Worm (Caenorhabditis elegans) whole organism, L4/young adult: ENCODE data around the gene R07B1.13.

Experiments used
- W03F9.2 ChIP-seq: fragments of 150-350 bp; optimal IDR thresholded peaks from 2 replicates; lab custom pipeline; 2014; ENCODE audit warnings: missing biosample characterization, missing genetic modification characterization
- him-1 ChIP-seq: sonication (generic microtip); optimal IDR thresholded peaks from 2 replicates; lab custom pipeline; 2016; ENCODE audit warnings: missing genotype, missing genetic modification reagents, missing genetic modification characterization, missing compliant biosample characterization

DNA sequence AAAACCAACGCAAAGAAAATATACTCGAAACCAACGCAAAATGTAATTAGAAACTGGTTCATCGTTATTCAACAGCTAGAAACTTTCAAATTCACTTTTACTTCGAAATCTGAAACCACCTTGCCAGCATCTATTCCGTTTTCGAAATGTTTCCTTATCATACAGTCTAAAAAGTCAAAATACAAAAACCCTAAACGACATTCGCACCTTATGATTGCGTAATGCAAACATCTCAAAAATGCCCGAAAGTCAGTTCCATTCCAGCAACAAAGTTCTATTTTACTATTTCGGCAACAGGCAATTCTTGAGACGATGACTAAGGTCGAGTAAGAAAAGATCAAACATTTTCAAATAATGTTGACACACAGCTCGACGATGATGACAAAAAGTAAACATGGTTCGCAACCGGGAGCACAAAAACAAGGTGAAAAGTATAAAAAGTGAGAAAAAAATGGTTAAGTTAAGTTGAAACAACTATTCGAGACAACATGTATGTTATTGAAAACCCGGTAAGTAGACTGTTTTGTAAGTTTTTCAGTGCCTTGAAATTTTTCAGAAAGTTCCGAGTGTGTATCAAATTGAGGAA is 17.8 kb upstream of the R07B1.13 start, which contains the start of gene lec-7:
- no peak for TF ChIP-seq him-1 (tag; lab: Kevin White, UChicago)
- TF ChIP-seq W03F9.2 (tag; lab: Kevin White, UChicago), result no peak
